Worm (Caenorhabditis elegans) whole organism, L2 larva: Measurements from ENCODE around the gene srf-3.

Experiments
- C34F6.9 ChIP-seq: fragments of 150-350 bp; optimal IDR thresholded peaks from 2 replicates; lab custom pipeline; 2014; ENCODE audit warnings: missing biosample characterization, missing genetic modification characterization
- R02D3.7 ChIP-seq: fragments of 150-350 bp; optimal IDR thresholded peaks from 2 replicates; lab custom pipeline; 2014; ENCODE audit warnings: missing biosample characterization, missing genetic modification characterization
- Y55F3AM.14 ChIP-seq: fragments of 200-800 bp; sonication (Bioruptor generic); optimal IDR thresholded peaks from 2 replicates; lab custom pipeline; 2018; ENCODE audit warnings: mild to moderate bottlenecking, missing genetic modification characterization, missing compliant biosample characterization
- aly-2 ChIP-seq: fragments of 150-350 bp; optimal IDR thresholded peaks from 2 replicates; lab custom pipeline; 2014; ENCODE audit warnings: missing biosample characterization, missing genetic modification characterization

- TF ChIP-seq Y55F3AM.14 (GFP tag; lab: Kevin White, UChicago) (no peak), R02D3.7 (tag; lab: Kevin White, UChicago) (no peak), aly-2 (tag; lab: Kevin White, UChicago) (no peak), C34F6.9 (tag; lab: Kevin White, UChicago) (no peak)
Measured at ce11 chrIV:12897146-12897545, 47.8 kb downstream of the srf-3 start.
